Worm (Caenorhabditis elegans) whole organism, young adult: ENCODE measurements around the gene nmgp-1.

Experiments used
- bed-1 ChIP-seq: fragments of 200-800 bp; sonication (Bioruptor generic); IDR thresholded peaks from 2 replicates; pipeline ENCODE4 v1.3.6; 2022; ENCODE audit warnings: missing genetic modification reagents, missing genetic modification characterization, missing compliant biosample characterization
- egl-18 ChIP-seq: fragments of 200-800 bp; sonication (Bioruptor generic); IDR thresholded peaks from 2 replicates; pipeline ENCODE4 v1.3.6; 2022; ENCODE audit warnings: missing genetic modification reagents, missing genetic modification characterization, missing compliant biosample characterization
- ets-4 ChIP-seq: fragments of 200-800 bp; sonication (Bioruptor generic); optimal IDR thresholded peaks from 2 replicates; lab custom pipeline; 2018; ENCODE audit warnings: mild to moderate bottlenecking, missing genetic modification characterization, missing compliant biosample characterization
- lag-1 ChIP-seq: fragments of 200-800 bp; sonication (Bioruptor generic); IDR thresholded peaks from 2 replicates; pipeline ENCODE4 v1.3.6; 2022; ENCODE audit warnings: missing genetic modification reagents, missing genetic modification characterization, missing compliant biosample characterization
- lsl-1 ChIP-seq: fragments of 200-800 bp; sonication (Bioruptor generic); optimal IDR thresholded peaks from 2 replicates; lab custom pipeline; 2018; ENCODE audit warnings: mild to moderate bottlenecking, missing genetic modification characterization, moderate library complexity, missing compliant biosample characterization
- sdz-38 ChIP-seq: sonication (generic microtip); optimal IDR thresholded peaks from 2 replicates; lab custom pipeline; 2016; ENCODE audit warnings: missing genotype, missing genetic modification characterization, missing compliant biosample characterization
- sea-2 ChIP-seq: fragments of 200-800 bp; sonication (Bioruptor generic); IDR thresholded peaks from 2 replicates; pipeline ENCODE4 v1.3.6; 2022; ENCODE audit warnings: missing genetic modification characterization, missing compliant biosample characterization
- snpc-4 ChIP-seq, 5 experiments: fragments of 150-350 bp in 1 of 5; sonication (generic microtip) in 4 of 5; optimal IDR thresholded peaks; 2 replicates each; lab custom pipeline; 2014 to 2018; ENCODE audit warnings: missing genetic modification characterization in 5 of 5, missing biosample characterization in 3 of 5, antibody characterized with exemption in 2 of 5, mild to moderate bottlenecking in 2 of 5, missing compliant biosample characterization in 2 of 5, missing genotype in 2 of 5, moderate library complexity in 2 of 5, missing genetic modification reagents in 1 of 5
- unc-62 ChIP-seq: fragments of 150-350 bp; optimal IDR thresholded peaks from 2 replicates; lab custom pipeline; 2014; ENCODE audit warnings: missing biosample characterization, missing genetic modification reagents, missing genetic modification characterization

DNA sequence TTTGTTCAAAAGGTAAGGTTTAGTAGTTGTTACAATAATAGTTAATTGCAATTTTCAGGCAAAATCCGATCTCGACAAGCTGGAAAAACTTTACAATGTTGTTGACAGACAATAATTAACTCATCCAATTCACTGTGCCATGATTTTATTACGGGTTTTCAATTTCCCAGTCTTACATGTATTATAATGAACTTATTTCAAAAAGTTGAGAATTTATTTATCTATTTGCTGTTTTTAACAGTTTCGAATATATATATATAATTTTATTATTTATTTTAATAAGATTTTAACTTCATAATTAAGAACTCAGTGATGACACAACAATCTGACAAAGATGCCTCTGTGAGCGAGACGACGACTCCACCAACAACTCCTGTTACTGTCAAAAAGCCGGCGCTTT, 14.6 kb upstream of the nmgp-1 start, which contains the start of gene lelo-1:
- no peak for TF ChIP-seq lag-1 (GFP tag; lab: Robert Waterston, UW)
- TF ChIP-seq sea-2: no peak
- no peak for TF ChIP-seq bed-1 (GFP tag; lab: Robert Waterston, UW)
- no peak for TF ChIP-seq lsl-1 (GFP tag; lab: Kevin White, UChicago)
- no peak for TF ChIP-seq ets-4 (GFP tag; lab: Kevin White, UChicago)
- no peak for TF ChIP-seq snpc-4 (GFP tag; optimal IDR thresholded peaks at IDR 0.05; lab: Kevin White, UChicago)
- TF ChIP-seq snpc-4 (tag; optimal IDR thresholded peaks at IDR 0.05; lab: Kevin White, UChicago): no peak
- no peak for TF ChIP-seq egl-18 (GFP tag; lab: Robert Waterston, UW)
- TF ChIP-seq sdz-38 (tag; lab: Kevin White, UChicago): no peak
- TF ChIP-seq unc-62 (GFP tag; lab: Kevin White, UChicago): no peak
